Worm (Caenorhabditis elegans): Measurements from ENCODE around the gene fkh-5.

fkh-5 gene

ce11 chrIII:4861744-4862401, 17.4 kb downstream of the fkh-5 start, which contains the start of the genes C35D10.10 and C35D10.5:
Gene C35D10.10 (minus strand): TSS chrIII:4861794.
Gene C35D10.5 (plus strand): TSS chrIII:4862351.
- peak; percentile 10 for TF ChIP-seq unc-130 (GFP tag; optimal IDR thresholded peaks at IDR 0.05)
- no peak for TF ChIP-seq nhr-80 (tag; optimal IDR thresholded peaks at IDR 0.05)
- TF ChIP-seq F22D6.2 (tag; optimal IDR thresholded peaks at IDR 0.05), result no peak
- no peak for TF ChIP-seq Y53G8AR.9 (GFP tag; conservative IDR thresholded peaks at IDR 0.05)
- peak in 1 of 2 experiments; percentile 20 for TF ChIP-seq rec-8 (tag; optimal IDR thresholded peaks at IDR 0.05)
- TF ChIP-seq F33H1.4 (GFP tag; IDR thresholded peaks at IDR 0.05), result no peak
- TF ChIP-seq attf-5 (GFP tag; optimal IDR thresholded peaks at IDR 0.05), result no peak
- TF ChIP-seq C06A6.2 (GFP tag; conservative IDR thresholded peaks at IDR 0.05), result no peak

- TF ChIP-seq somi-1 (GFP tag; optimal IDR thresholded peaks at IDR 0.05) (no peak), mxl-1 (tag; optimal IDR thresholded peaks at IDR 0.05) (no peak), rcor-1 (GFP tag; IDR thresholded peaks at IDR 0.05) (no peak), sdz-38 (tag; optimal IDR thresholded peaks at IDR 0.05) (no peak), gei-17 (GFP tag; optimal IDR thresholded peaks at IDR 0.05) (no peak), sea-2 (GFP tag; IDR thresholded peaks at IDR 0.05) (no peak), madf-6 (GFP tag; IDR thresholded peaks at IDR 0.05) (no peak)
These were observed 18.7 kb downstream of the fkh-5 start, which contains the start of gene coq-8 for ce11 chrIII:4863127-4863526. Gene coq-8 (plus strand): TSS chrIII:4863427.

DNA sequence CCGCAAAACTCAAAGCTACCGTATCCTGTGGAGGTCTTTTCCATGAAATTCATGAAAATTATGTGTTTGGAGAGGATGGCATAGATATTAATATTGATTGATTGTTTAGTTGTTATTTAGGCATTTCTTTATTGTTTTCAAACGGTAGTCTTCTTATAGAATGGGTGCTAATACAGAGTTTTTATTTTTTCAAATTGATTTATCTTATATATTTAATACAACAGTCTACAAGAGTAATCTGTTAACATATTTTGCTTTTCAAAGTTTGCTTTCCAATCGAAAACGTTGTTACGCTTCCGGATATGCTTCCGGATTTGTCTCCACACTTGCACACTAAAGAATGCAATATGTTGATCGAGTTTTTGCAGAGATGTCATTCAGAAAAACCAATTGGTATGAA, 22.3 kb downstream of the fkh-5 start, which contains the start of gene C35D10.17:
TSS of gene C35D10.17 (plus strand) at position 301 of the 400 bp plus-strand sequence.
- TF ChIP-seq tlf-1 (GFP tag; optimal IDR thresholded peaks at IDR 0.05) (no peak), tbx-9 (tag; optimal IDR thresholded peaks at IDR 0.05; ENCODE audit: borderline replicate concordance) (no peak), lin-40 (tag; optimal IDR thresholded peaks at IDR 0.05) (no peak), sea-2 (GFP tag; IDR thresholded peaks at IDR 0.05) (no peak), zfh-2 (GFP tag; conservative IDR thresholded peaks at IDR 0.05) (no peak), C17E4.6 (GFP tag; IDR thresholded peaks at IDR 0.05) (no peak), F23B12.7 (tag; optimal IDR thresholded peaks at IDR 0.05; ENCODE audit: insufficient read depth) (no peak), ceh-79 (tag; optimal IDR thresholded peaks at IDR 0.05) (no peak), pha-4 (tag; optimal IDR thresholded peaks at IDR 0.05) (no peak), ztf-18 (tag; optimal IDR thresholded peaks at IDR 0.05) (no peak), F10E7.11 (tag; optimal IDR thresholded peaks at IDR 0.05) (no peak)

DNA sequence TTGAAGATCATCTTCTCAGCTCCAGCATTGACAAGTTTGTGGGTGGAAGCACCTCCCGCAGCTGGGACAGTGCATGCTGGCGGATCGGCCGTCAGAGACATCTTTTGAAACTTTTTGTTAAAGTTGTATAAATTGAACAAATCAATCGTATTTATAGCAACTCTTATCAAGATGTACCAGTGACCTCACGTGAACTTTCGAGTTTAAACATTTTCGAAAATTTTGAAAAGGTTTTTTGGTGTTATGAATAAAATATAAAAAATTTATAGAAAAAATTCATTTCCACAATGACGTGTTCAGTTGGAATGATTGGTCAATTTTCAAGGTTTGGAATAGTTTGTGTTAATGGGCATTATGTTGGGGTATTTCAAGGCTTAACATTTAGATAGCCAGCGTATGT, 24.2 kb downstream of the fkh-5 start, which contains the start of the genes msd-4 and C35D10.3:
TSS of gene msd-4 (minus strand) at position 101 of the 400 bp plus-strand sequence.
TSS of gene C35D10.3 (plus strand) at position 279 of the 400 bp plus-strand sequence.
- TF ChIP-seq xnd-1 (tag; optimal IDR thresholded peaks at IDR 0.05), result no peak
- no peak for TF ChIP-seq nhr-27 (tag; optimal IDR thresholded peaks at IDR 0.05)
- TF ChIP-seq mes-4 (tag; optimal IDR thresholded peaks at IDR 0.05), result no peak
- no peak for TF ChIP-seq ets-4 (GFP tag; optimal IDR thresholded peaks at IDR 0.05)
- no peak for TF ChIP-seq ztf-28 (GFP tag; IDR thresholded peaks at IDR 0.05)
- TF ChIP-seq F55B11.4 (tag; optimal IDR thresholded peaks at IDR 0.05; ENCODE audit: borderline replicate concordance, insufficient read depth), result no peak
- TF ChIP-seq mel-28 (tag; optimal IDR thresholded peaks at IDR 0.05; ENCODE audit: borderline replicate concordance), result no peak
- TF ChIP-seq ekl-4 (GFP tag; IDR thresholded peaks at IDR 0.05), result no peak
- TF ChIP-seq pbrm-1 (GFP tag; IDR thresholded peaks at IDR 0.05), result no peak
- no peak for TF ChIP-seq lin-40 (tag; optimal IDR thresholded peaks at IDR 0.05)
- no peak for TF ChIP-seq atf-7 (tag; optimal IDR thresholded peaks at IDR 0.05)
- TF ChIP-seq lag-1 (GFP tag; IDR thresholded peaks at IDR 0.05), result no peak
- no peak for TF ChIP-seq mxl-1 (tag; optimal IDR thresholded peaks at IDR 0.05)
- TF ChIP-seq T07F8.4 (tag; optimal IDR thresholded peaks at IDR 0.05), result no peak

Data from whole organism, young adult.